Worm (Caenorhabditis elegans) whole organism, midembryonic: ENCODE data around the gene F59B2.14.
A peak's percentile ranks its signal among the peaks of the same experiment; 100 is the strongest.

Source experiments
- T22C8.4 ChIP-seq: fragments of 200-800 bp; sonication (Bioruptor generic); IDR thresholded peaks from 2 replicates; pipeline ENCODE4 v1.3.6; 2022; ENCODE audit warnings: missing genetic modification characterization, missing compliant biosample characterization
- cog-1 ChIP-seq: sonication (generic microtip); optimal IDR thresholded peaks from 2 replicates; lab custom pipeline; 2016; ENCODE audit warnings: missing genetic modification characterization, missing compliant biosample characterization
- flt-1 ChIP-seq: fragments of 200-800 bp; sonication (Bioruptor generic); IDR thresholded peaks from 2 replicates; pipeline ENCODE4 v1.3.6; 2022; ENCODE audit warnings: missing genetic modification characterization, missing compliant biosample characterization
- klf-2 ChIP-seq: fragments of 200-800 bp; sonication (Bioruptor generic); conservative IDR thresholded peaks from 2 replicates; pipeline ENCODE4 v1.3.6; 2022; ENCODE audit warnings: missing genetic modification reagents, missing genetic modification characterization, missing compliant biosample characterization
- med-1 ChIP-seq: sonication (generic microtip); optimal IDR thresholded peaks from 2 replicates; lab custom pipeline; 2017; ENCODE audit warnings: missing genetic modification characterization, mild to moderate bottlenecking, missing compliant biosample characterization, antibody characterized with exemption, missing genetic modification reagents; ENCODE audit not compliant: insufficient read depth
- ref-1 ChIP-seq: fragments of 200-800 bp; sonication (Bioruptor generic); conservative IDR thresholded peaks from 2 replicates; pipeline ENCODE4 v1.3.6; 2022; ENCODE audit warnings: missing genetic modification reagents, missing genetic modification characterization, missing compliant biosample characterization
- tab-1 ChIP-seq: fragments of 200-800 bp; sonication (Bioruptor generic); IDR thresholded peaks from 2 replicates; pipeline ENCODE4 v1.3.6; 2022; ENCODE audit warnings: missing genetic modification characterization, missing compliant biosample characterization
- ztf-23 ChIP-seq: fragments of 200-800 bp; sonication (Bioruptor generic); IDR thresholded peaks from 2 replicates; pipeline ENCODE4 v1.3.6; 2022; ENCODE audit warnings: missing genetic modification reagents, missing genetic modification characterization, missing compliant biosample characterization
- ztf-29 ChIP-seq: fragments of 200-800 bp; sonication (Bioruptor generic); IDR thresholded peaks from 2 replicates; pipeline ENCODE4 v1.3.6; 2022; ENCODE audit warnings: missing genetic modification reagents, missing genetic modification characterization, missing compliant biosample characterization

F59B2.14 gene

DNA sequence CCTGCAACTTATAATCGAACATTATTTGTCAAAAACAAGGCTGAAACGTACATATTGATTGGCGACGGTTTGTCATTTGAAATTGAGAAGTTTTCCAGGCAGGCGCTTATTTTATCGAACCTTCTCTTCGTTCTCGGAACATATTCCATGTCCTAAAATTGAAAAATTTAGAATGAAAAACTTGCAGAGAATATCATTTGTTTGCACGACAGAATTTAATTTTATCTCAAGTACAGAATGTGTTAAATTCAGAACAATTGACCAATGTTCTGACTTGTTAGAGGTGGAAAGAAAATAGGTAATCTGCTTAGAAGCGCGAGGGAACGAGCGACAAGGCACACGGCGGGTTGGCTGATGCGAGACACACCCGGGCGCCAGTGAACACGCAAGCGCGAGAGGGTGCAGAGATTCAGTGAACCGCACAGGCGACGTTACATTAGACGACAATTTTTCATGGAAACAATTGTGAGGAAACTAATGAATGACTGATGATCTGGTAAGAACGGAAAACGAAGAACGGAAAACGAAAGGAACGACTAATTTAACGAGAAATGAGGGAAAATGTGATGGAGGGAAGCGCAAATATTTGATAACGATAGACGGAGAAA is 30.0 kb upstream of the F59B2.14 start:
- TF ChIP-seq ztf-29 (0 out of 2 replicates have a peak, but pooled peaks have one; percentile 18), ref-1 (GFP tag; lab: Robert Waterston, UW) (no peak), ztf-23 (GFP tag; lab: Robert Waterston, UW) (no peak), klf-2 (GFP tag; lab: Robert Waterston, UW) (peak; percentile 38; the same call in 1 of the 2 replicates)

DNA sequence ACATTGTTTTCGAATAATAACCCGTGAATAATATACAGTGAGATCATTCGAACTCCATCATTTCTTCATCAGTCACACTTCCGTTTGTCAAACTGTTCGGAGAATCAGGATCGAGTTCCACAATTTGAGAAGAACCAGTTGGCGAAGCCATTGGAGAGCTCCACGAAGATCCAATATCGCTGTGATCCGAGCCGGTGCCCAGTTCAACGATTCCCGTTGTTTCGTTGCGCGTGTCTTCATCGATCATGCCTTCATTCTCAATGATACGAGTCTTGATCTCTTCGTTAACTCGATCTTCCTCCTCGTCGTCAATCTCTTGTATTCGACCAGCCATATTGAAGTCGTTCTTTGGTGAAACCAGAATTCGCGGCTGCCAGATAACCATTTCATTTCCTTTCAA is 29.3 kb upstream of the F59B2.14 start:
- TF ChIP-seq tab-1 (GFP tag; lab: Robert Waterston, UW) (no peak), T22C8.4 (GFP tag; lab: Robert Waterston, UW) (no peak), klf-2 (GFP tag; lab: Robert Waterston, UW) (no peak), ref-1 (GFP tag; lab: Robert Waterston, UW) (no peak), med-1 (GFP tag; lab: Kevin White, UChicago) (no peak), flt-1 (GFP tag; lab: Robert Waterston, UW) (no peak), ztf-23 (GFP tag; lab: Robert Waterston, UW) (no peak), ztf-29 (no peak), cog-1 (tag; lab: Kevin White, UChicago) (no peak)

DNA sequence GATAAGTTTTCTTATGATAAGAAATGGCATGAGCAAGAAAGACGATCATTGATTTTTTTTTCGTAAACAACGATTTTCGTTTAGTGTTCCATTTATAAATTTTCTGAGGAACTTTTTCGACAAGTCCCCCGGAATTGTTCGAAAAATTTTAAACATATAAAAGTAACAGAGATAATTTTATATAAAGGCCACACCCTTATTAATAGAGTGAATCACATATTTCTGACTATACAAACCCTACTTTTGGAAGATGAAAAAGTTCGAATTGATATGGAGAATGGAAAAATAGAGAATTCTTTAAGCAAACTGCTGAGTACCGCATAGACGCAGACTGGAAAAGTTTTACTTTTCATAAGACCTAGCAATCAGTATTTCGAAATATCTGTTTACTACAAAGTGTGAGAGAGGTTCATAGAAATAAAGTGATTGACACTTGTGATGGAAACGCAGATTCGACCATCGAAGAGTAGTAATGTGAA is 28.7 kb upstream of the F59B2.14 start:
- no peak for TF ChIP-seq ztf-29
- no peak for TF ChIP-seq T22C8.4 (GFP tag; lab: Robert Waterston, UW)
- no peak for TF ChIP-seq flt-1 (GFP tag; lab: Robert Waterston, UW)
- no peak for TF ChIP-seq med-1 (GFP tag; lab: Kevin White, UChicago)
- TF ChIP-seq ztf-23 (GFP tag; lab: Robert Waterston, UW), result no peak
- no peak for TF ChIP-seq ref-1 (GFP tag; lab: Robert Waterston, UW)
- no peak for TF ChIP-seq tab-1 (GFP tag; lab: Robert Waterston, UW)
- no peak for TF ChIP-seq cog-1 (tag; lab: Kevin White, UChicago)
- no peak for TF ChIP-seq klf-2 (GFP tag; lab: Robert Waterston, UW)

DNA sequence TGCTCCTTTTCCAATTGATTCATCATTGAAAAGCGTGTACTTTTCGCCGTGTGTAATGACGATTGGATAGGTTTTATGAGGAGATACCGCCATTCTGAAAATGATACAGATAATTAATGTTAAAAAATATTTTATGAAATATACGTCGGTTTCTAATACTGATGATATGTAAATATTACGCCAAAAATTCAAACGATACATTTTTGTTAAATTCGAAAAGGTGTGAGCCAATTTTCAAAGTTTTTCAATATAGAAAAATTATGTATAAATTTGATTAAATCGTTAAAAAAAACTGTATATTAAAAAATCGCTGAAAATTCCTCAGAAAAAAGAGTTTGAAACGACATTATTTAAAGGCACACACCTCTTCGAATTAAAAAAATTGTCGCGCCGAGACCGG is 28.2 kb upstream of the F59B2.14 start, which contains the start of gene ikke-1:
Gene ikke-1, minus strand, starts transcription at position 101 of the 400 bp plus-strand sequence.
- TF ChIP-seq med-1 (GFP tag; lab: Kevin White, UChicago) (no peak), ztf-23 (GFP tag; lab: Robert Waterston, UW) (no peak), T22C8.4 (GFP tag; lab: Robert Waterston, UW) (no peak), ref-1 (GFP tag; lab: Robert Waterston, UW) (no peak), ztf-29 (no peak), flt-1 (GFP tag; lab: Robert Waterston, UW) (no peak)

DNA sequence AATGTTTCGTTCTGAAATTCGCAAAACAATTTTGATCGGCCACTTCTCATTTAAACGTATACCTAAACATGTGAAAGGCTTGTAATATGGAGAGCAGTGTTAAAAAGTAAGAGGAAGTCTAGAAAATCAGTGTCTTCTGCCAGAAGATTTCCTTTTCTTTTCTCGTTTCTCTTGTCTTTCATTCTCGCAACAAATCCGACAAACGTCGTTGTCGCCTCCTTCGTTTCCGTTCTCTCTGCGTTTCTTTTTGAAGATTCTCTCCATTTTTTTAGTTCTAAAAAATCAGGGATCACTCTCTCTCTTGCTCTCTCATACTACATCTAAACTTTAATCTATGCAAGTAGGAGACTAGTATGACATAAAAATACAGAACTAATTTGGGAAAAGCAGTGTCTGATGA is 24.8 kb upstream of the F59B2.14 start:
- TF ChIP-seq cog-1 (tag; lab: Kevin White, UChicago) (no peak), ztf-29 (no peak), ref-1 (GFP tag; lab: Robert Waterston, UW) (no peak), ztf-23 (GFP tag; lab: Robert Waterston, UW) (no peak), med-1 (GFP tag; lab: Kevin White, UChicago) (no peak), tab-1 (GFP tag; lab: Robert Waterston, UW) (no peak), T22C8.4 (GFP tag; lab: Robert Waterston, UW) (no peak), flt-1 (GFP tag; lab: Robert Waterston, UW) (no peak), klf-2 (GFP tag; lab: Robert Waterston, UW) (no peak)

DNA sequence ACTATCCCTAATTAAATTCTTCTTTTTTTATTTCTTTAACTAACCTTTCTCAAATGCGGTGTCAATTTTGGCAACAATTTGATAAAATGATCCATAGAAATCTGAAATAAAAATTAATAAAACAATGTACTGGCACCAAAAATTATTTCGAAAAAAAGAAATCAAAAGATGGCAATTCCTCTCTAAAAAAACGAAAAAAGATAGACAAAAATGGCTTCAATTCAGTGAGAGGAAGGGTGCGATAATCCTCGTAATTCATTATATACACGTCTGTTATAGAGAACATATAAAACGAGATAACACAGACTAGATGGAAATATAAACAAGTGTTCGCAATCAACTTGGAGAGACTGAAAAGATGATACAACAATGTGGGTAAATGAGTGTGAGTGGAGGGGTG is 23.4 kb upstream of the F59B2.14 start, which contains the start of gene R107.2:
Gene R107.2, minus strand, starts transcription at position 101 of the 400 bp plus-strand sequence.
- TF ChIP-seq ref-1 (GFP tag; lab: Robert Waterston, UW), result no peak
- TF ChIP-seq klf-2 (GFP tag; lab: Robert Waterston, UW), result no peak
- no peak for TF ChIP-seq flt-1 (GFP tag; lab: Robert Waterston, UW)
- no peak for TF ChIP-seq cog-1 (tag; lab: Kevin White, UChicago)
- TF ChIP-seq med-1 (GFP tag; lab: Kevin White, UChicago), result no peak
- no peak for TF ChIP-seq tab-1 (GFP tag; lab: Robert Waterston, UW)
- no peak for TF ChIP-seq ztf-23 (GFP tag; lab: Robert Waterston, UW)
- TF ChIP-seq T22C8.4 (GFP tag; lab: Robert Waterston, UW), result no peak

DNA sequence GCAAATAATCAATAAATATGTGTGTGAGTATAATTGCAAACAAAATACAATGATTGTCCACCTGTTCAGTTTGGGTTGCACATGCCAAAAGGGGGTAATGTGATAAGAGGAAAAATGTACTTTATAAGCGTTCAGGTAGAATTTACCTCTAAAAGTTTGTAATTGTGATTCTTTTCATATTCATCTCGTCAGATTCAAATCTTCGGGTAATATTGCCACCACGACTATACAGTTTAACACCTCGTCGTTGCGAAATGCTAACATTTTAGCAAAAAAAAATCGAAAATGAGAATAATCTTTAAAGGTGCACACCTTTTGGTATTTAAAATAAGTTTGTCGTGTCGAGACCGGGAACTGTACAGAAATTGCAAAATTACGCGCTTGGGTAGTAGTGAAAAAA is 20.8 kb upstream of the F59B2.14 start, which contains the start of gene nac-2:
Gene nac-2, minus strand, starts transcription at position 101 of the 400 bp plus-strand sequence.
- TF ChIP-seq cog-1 (tag; lab: Kevin White, UChicago) (no peak), ref-1 (GFP tag; lab: Robert Waterston, UW) (no peak), T22C8.4 (GFP tag; lab: Robert Waterston, UW) (no peak), flt-1 (GFP tag; lab: Robert Waterston, UW) (no peak), med-1 (GFP tag; lab: Kevin White, UChicago) (no peak), ztf-29 (no peak), klf-2 (GFP tag; lab: Robert Waterston, UW) (no peak), ztf-23 (GFP tag; lab: Robert Waterston, UW) (no peak), tab-1 (GFP tag; lab: Robert Waterston, UW) (no peak)

DNA sequence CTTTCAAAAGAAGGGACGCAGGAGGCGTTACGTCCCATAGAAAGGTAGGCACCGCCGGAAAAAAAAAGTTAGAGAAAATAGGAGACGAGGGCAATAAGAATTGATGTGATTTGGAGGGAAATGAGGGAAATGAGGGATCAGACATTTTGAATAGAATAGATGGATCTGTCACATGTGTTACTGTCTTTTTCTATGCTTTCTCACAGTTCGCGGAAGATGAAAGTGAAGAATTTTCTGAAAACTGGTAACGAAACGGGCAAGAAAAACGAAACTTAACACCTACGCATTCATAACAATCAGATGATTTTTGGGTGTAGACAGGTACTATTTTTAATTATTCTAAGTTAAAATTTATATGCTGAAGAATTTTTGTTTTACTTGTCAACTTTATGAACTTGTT is 15.2 kb upstream of the F59B2.14 start, which contains the start of gene R107.9:
Gene R107.9, plus strand, starts transcription at position 301 of the 400 bp plus-strand sequence.
- TF ChIP-seq ztf-23 (GFP tag; lab: Robert Waterston, UW) (no peak), med-1 (GFP tag; lab: Kevin White, UChicago) (no peak), klf-2 (GFP tag; lab: Robert Waterston, UW) (no peak), ztf-29 (no peak), ref-1 (GFP tag; lab: Robert Waterston, UW) (no peak), T22C8.4 (GFP tag; lab: Robert Waterston, UW) (no peak), cog-1 (tag; lab: Kevin White, UChicago) (no peak), flt-1 (GFP tag; lab: Robert Waterston, UW) (no peak), tab-1 (GFP tag; lab: Robert Waterston, UW) (no peak)

DNA sequence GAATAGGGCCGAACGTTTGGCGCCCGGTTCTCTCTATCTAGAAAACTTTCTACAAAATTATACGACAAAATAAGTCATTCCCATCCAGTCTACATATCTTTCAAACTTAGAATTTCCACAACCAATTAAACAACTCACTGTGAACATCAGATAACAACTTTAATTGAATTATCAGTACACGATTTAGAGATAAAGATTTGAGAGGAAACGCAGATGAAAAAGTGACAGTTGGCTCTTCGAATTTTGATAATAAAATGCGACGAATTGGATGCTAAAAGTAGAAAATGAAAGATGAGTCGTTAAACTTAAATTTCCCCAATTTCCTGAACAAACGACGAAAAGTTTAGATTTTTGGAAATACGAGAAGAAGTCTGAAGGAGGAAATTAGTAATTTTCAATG is 12.6 kb upstream of the F59B2.14 start:
- no peak for TF ChIP-seq cog-1 (tag; lab: Kevin White, UChicago)
- no peak for TF ChIP-seq ztf-23 (GFP tag; lab: Robert Waterston, UW)
- no peak for TF ChIP-seq tab-1 (GFP tag; lab: Robert Waterston, UW)
- TF ChIP-seq T22C8.4 (GFP tag; lab: Robert Waterston, UW), result no peak
- TF ChIP-seq klf-2 (GFP tag; lab: Robert Waterston, UW), result no peak
- no peak for TF ChIP-seq ref-1 (GFP tag; lab: Robert Waterston, UW)
- TF ChIP-seq ztf-29, result no peak
